Fruit fly (Drosophila melanogaster) whole organism, embryonic: ENCODE data around the gene hmw.
A peak's percentile ranks its signal among the peaks of the same experiment; 100 is the strongest.

Source experiments
- B-H2 ChIP-seq: fragments of 200-800 bp; sonication (Bioruptor generic); optimal IDR thresholded peaks from 2 replicates; lab custom pipeline; 2018; ENCODE audit warnings: missing biosample characterization, mild to moderate bottlenecking, missing genetic modification characterization
- CG10366 ChIP-seq: fragments of 200-800 bp; sonication (Bioruptor generic); IDR thresholded peaks from 2 replicates; pipeline ENCODE4 v1.3.6; 2022; ENCODE audit warnings: missing biosample characterization, missing genetic modification characterization
- CG11504 ChIP-seq: fragments of 200-800 bp; sonication (Bioruptor generic); optimal IDR thresholded peaks from 3 replicates; lab custom pipeline; 2019; ENCODE audit warnings: missing biosample characterization, mild to moderate bottlenecking, missing genetic modification characterization, moderate library complexity
- CG12155 ChIP-seq: fragments of 200-800 bp; sonication (Bioruptor generic); optimal IDR thresholded peaks from 3 replicates; lab custom pipeline; 2016; ENCODE audit warnings: missing biosample characterization, missing genetic modification characterization
- CG12299 ChIP-seq: fragments of 200-800 bp; sonication (Bioruptor generic); optimal IDR thresholded peaks from 2 replicates; lab custom pipeline; 2018; ENCODE audit warnings: missing biosample characterization, mild to moderate bottlenecking, missing genetic modification characterization
- CG12659 ChIP-seq: fragments of 200-800 bp; sonication (Bioruptor generic); optimal IDR thresholded peaks from 3 replicates; lab custom pipeline; 2017; ENCODE audit warnings: mild to moderate bottlenecking, missing biosample characterization, missing genetic modification reagents, missing genetic modification characterization
- CG12942 ChIP-seq: fragments of 200-800 bp; sonication (Bioruptor generic); optimal IDR thresholded peaks from 3 replicates; lab custom pipeline; 2016; ENCODE audit warnings: missing biosample characterization, missing genetic modification characterization
- CG15696 ChIP-seq: fragments of 200-800 bp; sonication (Bioruptor generic); optimal IDR thresholded peaks from 2 replicates; lab custom pipeline; 2019; ENCODE audit warnings: missing biosample characterization, mild to moderate bottlenecking, missing genetic modification characterization, moderate library complexity
- CG17361 ChIP-seq: fragments of 200-800 bp; sonication (Bioruptor generic); IDR thresholded peaks from 3 replicates; pipeline ENCODE4 v1.3.6; 2022; ENCODE audit warnings: missing biosample characterization, missing genetic modification characterization
- CG17568 ChIP-seq: fragments of 200-800 bp; sonication (Bioruptor generic); optimal IDR thresholded peaks from 2 replicates; lab custom pipeline; 2018; ENCODE audit warnings: missing biosample characterization, mild to moderate bottlenecking, missing genetic modification characterization, moderate library complexity
- CG17912 ChIP-seq: fragments of 200-800 bp; sonication (Bioruptor generic); optimal IDR thresholded peaks from 2 replicates; lab custom pipeline; 2018; ENCODE audit warnings: missing biosample characterization, mild to moderate bottlenecking, missing genetic modification characterization
- CG2116 ChIP-seq: fragments of 200-800 bp; sonication (Bioruptor generic); optimal IDR thresholded peaks from 3 replicates; lab custom pipeline; 2018; ENCODE audit warnings: missing biosample characterization, mild to moderate bottlenecking, missing genetic modification characterization
- CG30403 ChIP-seq: fragments of 200-800 bp; sonication (Bioruptor generic); optimal IDR thresholded peaks from 3 replicates; lab custom pipeline; 2016; ENCODE audit warnings: missing biosample characterization, missing genetic modification characterization
- CG32772 ChIP-seq: fragments of 200-800 bp; sonication (Bioruptor generic); IDR thresholded peaks from 2 replicates; pipeline ENCODE4 v1.3.6; 2022; ENCODE audit warnings: missing biosample characterization, missing genetic modification characterization
- CG6654 ChIP-seq: fragments of 200-800 bp; sonication (Bioruptor generic); optimal IDR thresholded peaks from 2 replicates; lab custom pipeline; 2017; ENCODE audit warnings: missing biosample characterization, mild to moderate bottlenecking, missing genetic modification characterization
- CG6854 ChIP-seq: fragments of 200-800 bp; sonication (Bioruptor generic); optimal IDR thresholded peaks from 3 replicates; lab custom pipeline; 2017; ENCODE audit warnings: missing biosample characterization, mild to moderate bottlenecking, missing genetic modification characterization
- CG8388 ChIP-seq: fragments of 200-800 bp; sonication (Bioruptor generic); optimal IDR thresholded peaks from 2 replicates; lab custom pipeline; 2019; ENCODE audit warnings: missing biosample characterization, mild to moderate bottlenecking, missing genetic modification characterization, moderate library complexity
- CG8765 ChIP-seq: fragments of 200-800 bp; sonication (Bioruptor generic); IDR thresholded peaks from 2 replicates; pipeline ENCODE4 v1.3.6; 2022; ENCODE audit warnings: missing biosample characterization, missing genetic modification characterization
- CG8924 ChIP-seq: fragments of 200-800 bp; optimal IDR thresholded peaks from 3 replicates; lab custom pipeline; 2019; ENCODE audit warnings: missing biosample characterization, mild to moderate bottlenecking, missing genetic modification characterization, moderate library complexity
- CHES-1-like ChIP-seq: fragments of 200-800 bp; sonication (Bioruptor generic); optimal IDR thresholded peaks from 2 replicates; lab custom pipeline; 2016; ENCODE audit warnings: missing biosample characterization, missing genetic modification characterization
- CTCF ChIP-seq: fragments of 200-800 bp; sonication (Bioruptor generic); optimal IDR thresholded peaks from 2 replicates; lab custom pipeline; 2017; ENCODE audit warnings: missing biosample characterization, mild to moderate bottlenecking, missing genetic modification characterization, moderate library complexity
- Dip3 ChIP-seq: fragments of 200-800 bp; sonication (Bioruptor generic); optimal IDR thresholded peaks from 3 replicates; lab custom pipeline; 2016; ENCODE audit warnings: missing biosample characterization, missing genetic modification characterization
- Dp ChIP-seq: fragments of 200-800 bp; sonication (Bioruptor generic); optimal IDR thresholded peaks from 2 replicates; lab custom pipeline; 2018; ENCODE audit warnings: missing biosample characterization, mild to moderate bottlenecking, missing genetic modification characterization, moderate library complexity
- Dref ChIP-seq: fragments of 200-800 bp; sonication (Bioruptor generic); IDR thresholded peaks from 2 replicates; pipeline ENCODE4 v1.3.6; 2022; ENCODE audit warnings: missing biosample characterization, missing genetic modification characterization
- Drgx ChIP-seq: fragments of 200-800 bp; sonication (Bioruptor generic); IDR thresholded peaks from 2 replicates; pipeline ENCODE4 v1.3.6; 2022; ENCODE audit warnings: missing biosample characterization, missing genetic modification characterization
- Fer3 ChIP-seq: fragments of 200-800 bp; sonication (Bioruptor generic); optimal IDR thresholded peaks from 2 replicates; lab custom pipeline; 2018; ENCODE audit warnings: missing biosample characterization, mild to moderate bottlenecking, missing genetic modification characterization, moderate library complexity
- HLH3B ChIP-seq: fragments of 200-800 bp; sonication (Bioruptor generic); IDR thresholded peaks from 2 replicates; pipeline ENCODE4 v1.3.6; 2022; ENCODE audit warnings: missing biosample characterization, missing genetic modification characterization
- Jarid2 ChIP-seq: fragments of 200-800 bp; sonication (Bioruptor generic); optimal IDR thresholded peaks from 3 replicates; lab custom pipeline; 2017; ENCODE audit warnings: mild to moderate bottlenecking, missing biosample characterization, missing genetic modification reagents, missing genetic modification characterization
- Max ChIP-seq: fragments of 200-800 bp; sonication (Bioruptor generic); optimal IDR thresholded peaks from 2 replicates; lab custom pipeline; 2016; ENCODE audit warnings: missing biosample characterization, mild to moderate bottlenecking, missing genetic modification characterization
- NK7.1 ChIP-seq: fragments of 200-800 bp; sonication (Bioruptor generic); optimal IDR thresholded peaks from 3 replicates; lab custom pipeline; 2016; ENCODE audit warnings: missing biosample characterization, missing genetic modification characterization
- Neu2 ChIP-seq: fragments of 200-800 bp; sonication (Bioruptor generic); optimal IDR thresholded peaks from 3 replicates; lab custom pipeline; 2016; ENCODE audit warnings: missing biosample characterization, missing genetic modification characterization, borderline replicate concordance
- Nf-YB ChIP-seq: fragments of 200-800 bp; sonication (Bioruptor generic); optimal IDR thresholded peaks from 3 replicates; lab custom pipeline; 2019; ENCODE audit warnings: missing biosample characterization, mild to moderate bottlenecking, missing genetic modification characterization, moderate library complexity
- Rfx ChIP-seq: fragments of 200-800 bp; sonication (Bioruptor generic); IDR thresholded peaks from 2 replicates; pipeline ENCODE4 v1.3.6; 2022; ENCODE audit warnings: missing biosample characterization, missing genetic modification characterization
- Trl ChIP-seq, 3 experiments: fragments of >200 bp in 2 of 3; fragments of 200-800 bp in 1 of 3; sonication (Bioruptor generic) in 1 of 3; optimal IDR thresholded peaks; 2 replicates in 1 of 3; 3 replicates in 2 of 3; lab custom pipeline; 2016 to 2017; ENCODE audit warnings: missing biosample characterization in 1 of 3, missing genetic modification characterization in 1 of 3
- YL-1 ChIP-seq: fragments of 200-800 bp; sonication (Bioruptor generic); optimal IDR thresholded peaks from 3 replicates; lab custom pipeline; 2017; ENCODE audit warnings: missing biosample characterization, mild to moderate bottlenecking, missing genetic modification characterization
- aop ChIP-seq: fragments of 200-800 bp; sonication (Bioruptor generic); IDR thresholded peaks from 2 replicates; pipeline ENCODE4 v1.3.6; 2022; ENCODE audit warnings: missing biosample characterization, missing genetic modification characterization
- chif ChIP-seq, 2 experiments: fragments of 200-800 bp; sonication (Bioruptor generic); optimal IDR thresholded peaks; 3 replicates each; lab custom pipeline; 2016; ENCODE audit warnings: missing biosample characterization in 2 of 2, missing genetic modification characterization in 2 of 2
- crp ChIP-seq, 2 experiments: fragments of 200-800 bp; sonication (Bioruptor generic); optimal IDR thresholded peaks; 2 replicates in 1 of 2; 3 replicates in 1 of 2; lab custom pipeline; 2017; ENCODE audit warnings: missing biosample characterization in 2 of 2, missing genetic modification characterization in 2 of 2, mild to moderate bottlenecking in 1 of 2, moderate library complexity in 1 of 2
- dpn ChIP-seq, 2 experiments: fragments of 200-800 bp; sonication (Bioruptor generic); optimal IDR thresholded peaks; 3 replicates each; lab custom pipeline; 2016; ENCODE audit warnings: missing biosample characterization in 2 of 2, missing genetic modification characterization in 2 of 2
- grau ChIP-seq: fragments of 200-800 bp; optimal IDR thresholded peaks from 3 replicates; lab custom pipeline; 2019; ENCODE audit warnings: missing biosample characterization, mild to moderate bottlenecking, missing genetic modification characterization, moderate library complexity
- her ChIP-seq: fragments of 200-800 bp; sonication (Bioruptor generic); optimal IDR thresholded peaks from 2 replicates; lab custom pipeline; 2016; ENCODE audit warnings: missing biosample characterization, missing genetic modification characterization
- ind ChIP-seq: fragments of 200-800 bp; sonication (Bioruptor generic); optimal IDR thresholded peaks from 3 replicates; lab custom pipeline; 2016; ENCODE audit warnings: missing biosample characterization, missing genetic modification characterization
- luna ChIP-seq: fragments of 200-800 bp; sonication (Bioruptor generic); optimal IDR thresholded peaks from 2 replicates; lab custom pipeline; 2016; ENCODE audit warnings: missing biosample characterization, missing genetic modification characterization
- nerfin-1 ChIP-seq: fragments of 200-800 bp; sonication (Bioruptor generic); optimal IDR thresholded peaks from 3 replicates; lab custom pipeline; 2019; ENCODE audit warnings: missing biosample characterization, mild to moderate bottlenecking, missing genetic modification characterization, moderate library complexity
- pfk ChIP-seq: fragments of 200-800 bp; sonication (Bioruptor generic); optimal IDR thresholded peaks from 2 replicates; lab custom pipeline; 2018; ENCODE audit warnings: missing biosample characterization, mild to moderate bottlenecking, missing genetic modification characterization, moderate library complexity
- sc ChIP-seq, 3 experiments: fragments of >200 bp in 2 of 3; fragments of 200-800 bp in 1 of 3; sonication (Bioruptor generic) in 1 of 3; optimal IDR thresholded peaks; 2 replicates in 2 of 3; 3 replicates in 1 of 3; lab custom pipeline; 2017; ENCODE audit warnings: mild to moderate bottlenecking in 1 of 3, missing biosample characterization in 1 of 3, missing genetic modification characterization in 1 of 3, missing genetic modification reagents in 1 of 3
- tgo ChIP-seq: fragments of 200-800 bp; sonication (Bioruptor generic); IDR thresholded peaks from 3 replicates; pipeline ENCODE4 v1.3.6; 2022; ENCODE audit warnings: missing biosample characterization, missing genetic modification characterization
- tna ChIP-seq: fragments of 200-800 bp; sonication (Bioruptor generic); IDR thresholded peaks from 2 replicates; pipeline ENCODE4 v1.3.6; 2022; ENCODE audit warnings: missing biosample characterization, missing genetic modification characterization; ENCODE audit not compliant: partially characterized antibody

hmw gene

dm6 chr3R:18398954-18399697 lies 37.3 kb downstream of the hmw start, which contains the start of gene Vha100-2 (continued):
- TF ChIP-seq CG6654: no peak
- TF ChIP-seq HLH3B: peak; percentile 59
- TF ChIP-seq nerfin-1 (tag; lab: Kevin White, UChicago): no peak
- TF ChIP-seq CG6854 (GFP tag; lab: Kevin White, UChicago): peak; percentile 3
- peak; percentile 20 for TF ChIP-seq CG2116 (GFP tag; lab: Kevin White, UChicago)
- TF ChIP-seq CG30403 (GFP tag; lab: Kevin White, UChicago): peak; percentile 56
- TF ChIP-seq NK7.1: peak; percentile 15
- no peak for TF ChIP-seq Dip3
- peak; percentile 52; the same call in 1 of the 2 replicates for TF ChIP-seq tna
- no peak for TF ChIP-seq luna
- TF ChIP-seq Dref: peak; percentile 45
- peak; percentile 28 for TF ChIP-seq CHES-1-like (GFP tag; lab: Kevin White, UChicago)
- TF ChIP-seq CG8388 (GFP tag; lab: Kevin White, UChicago): no peak
- TF ChIP-seq CG12155 (GFP tag; lab: Kevin White, UChicago): peak; percentile 94
- peak; percentile 64 for TF ChIP-seq Rfx (GFP tag; lab: Robert Waterston, UW)
- TF ChIP-seq Drgx (GFP tag; lab: Robert Waterston, UW): peak; percentile 67
- TF ChIP-seq CG10366 (GFP tag; lab: Robert Waterston, UW): peak; percentile 31
- peak; percentile 40 for TF ChIP-seq CG11504
- TF ChIP-seq Jarid2 (GFP tag; lab: Kevin White, UChicago): peak; percentile 80
- TF ChIP-seq CG17912 (GFP tag; lab: Kevin White, UChicago): no peak
- TF ChIP-seq CG8924 (tag; lab: Kevin White, UChicago): peak; percentile 16
- peak; percentile 68 for TF ChIP-seq YL-1 (GFP tag; lab: Kevin White, UChicago)
- peak; percentile 51; the same call in 2 of the 3 replicates for TF ChIP-seq CG17361 (GFP tag; lab: Robert Waterston, UW)
- 0 out of 2 replicates have a peak, but pooled peaks have one; percentile 14 for TF ChIP-seq CG32772
- peak; percentile 39 for TF ChIP-seq Fer3 (tag; lab: Kevin White, UChicago)
- peak; percentile 36 for TF ChIP-seq Nf-YB
- no peak for TF ChIP-seq CG12942
- TF ChIP-seq Trl (optimal IDR thresholded peaks at IDR 0.05; lab: Kevin White, UChicago): peak in 1 of 2 experiments; percentile 77
- TF ChIP-seq Trl (GFP tag; optimal IDR thresholded peaks at IDR 0.05; lab: Kevin White, UChicago): peak; percentile 4
- TF ChIP-seq ind (GFP tag; lab: Kevin White, UChicago): peak; percentile 51
- peak; percentile 55 for TF ChIP-seq B-H2 (GFP tag; lab: Kevin White, UChicago)
- TF ChIP-seq Max (GFP tag; lab: Kevin White, UChicago): peak; percentile 57
- peak in 1 of 2 experiments; percentile 2 for TF ChIP-seq chif (GFP tag; optimal IDR thresholded peaks at IDR 0.05; lab: Kevin White, UChicago)
- TF ChIP-seq dpn (GFP tag; optimal IDR thresholded peaks at IDR 0.05; lab: Kevin White, UChicago): peak; percentile 3 to 18
- no peak for TF ChIP-seq CG15696 (tag; lab: Kevin White, UChicago)
- peak in 1 of 2 experiments; percentile 79 for TF ChIP-seq crp (GFP tag; optimal IDR thresholded peaks at IDR 0.05; lab: Kevin White, UChicago)
- TF ChIP-seq sc (optimal IDR thresholded peaks at IDR 0.05; lab: Kevin White, UChicago): no peak
- peak; percentile 4 for TF ChIP-seq sc (GFP tag; optimal IDR thresholded peaks at IDR 0.05; lab: Kevin White, UChicago)
- peak; percentile 36 for TF ChIP-seq pfk
- TF ChIP-seq CG12659 (GFP tag; lab: Kevin White, UChicago): peak; percentile 61
- TF ChIP-seq aop (GFP tag; lab: Robert Waterston, UW): 0 out of 2 replicates have a peak, but pooled peaks have one; percentile 12
- TF ChIP-seq CG8765 (GFP tag; lab: Robert Waterston, UW): no peak
- peak; percentile 52 for TF ChIP-seq her (GFP tag; lab: Kevin White, UChicago)
- TF ChIP-seq grau: peak; percentile 27
- TF ChIP-seq Dp: peak; percentile 63
- TF ChIP-seq CTCF (GFP tag; lab: Kevin White, UChicago): peak; percentile 39
- TF ChIP-seq Neu2 (GFP tag; lab: Kevin White, UChicago): no peak
- no peak for TF ChIP-seq CG17568 (GFP tag; lab: Kevin White, UChicago)
- TF ChIP-seq tgo (GFP tag; lab: Robert Waterston, UW): peak; percentile 24; the same call in 1 of the 3 replicates
- no peak for TF ChIP-seq CG12299
